Worm (Caenorhabditis elegans): ENCODE measurements around the gene F32H5.1.

Gene F32H5.1

ce11 chrV:13313045-13313623, 44.7 kb downstream of the F32H5.1 start, which contains the start of gene C50B6.3:
C50B6.3 (plus strand) TSS chrV:13313573.
- TF ChIP-seq nhr-27 (tag; optimal IDR thresholded peaks at IDR 0.05) (no peak), snpc-3.4 (tag; optimal IDR thresholded peaks at IDR 0.05) (peak; percentile 42), mel-28 (tag; optimal IDR thresholded peaks at IDR 0.05; ENCODE audit: borderline replicate concordance) (no peak), athp-1 (tag; optimal IDR thresholded peaks at IDR 0.05) (peak; percentile 30), dox-1 (GFP tag; IDR thresholded peaks at IDR 0.05) (peak; percentile 60; the same call in 1 of the 2 replicates), ceh-27 (GFP tag; optimal IDR thresholded peaks at IDR 0.05) (peak; percentile 82), bed-1 (GFP tag; IDR thresholded peaks at IDR 0.05) (no peak), ZK185.1 (tag; optimal IDR thresholded peaks at IDR 0.05; ENCODE audit: poor library complexity, severe bottlenecking) (peak; percentile 96), madf-10 (tag; optimal IDR thresholded peaks at IDR 0.05) (peak; percentile 34), ceh-91 (GFP tag; IDR thresholded peaks at IDR 0.05) (peak; percentile 47; the same call in 1 of the 2 replicates), attf-5 (GFP tag; optimal IDR thresholded peaks at IDR 0.05) (peak; percentile 41), akir-1 (GFP tag; optimal IDR thresholded peaks at IDR 0.05) (peak; percentile 63), lsy-27 (tag; optimal IDR thresholded peaks at IDR 0.05; ENCODE audit: borderline replicate concordance, insufficient read depth) (no peak), lin-40 (tag; optimal IDR thresholded peaks at IDR 0.05) (peak; percentile 65), unc-130 (GFP tag; optimal IDR thresholded peaks at IDR 0.05) (peak; percentile 70), nfyb-1 (GFP tag; IDR thresholded peaks at IDR 0.05) (no peak), D2030.7 (GFP tag; IDR thresholded peaks at IDR 0.05) (peak; percentile 48; the same call in 1 of the 2 replicates), K12H6.12 (tag; optimal IDR thresholded peaks at IDR 0.05) (peak; percentile 44), F33H1.4 (GFP tag; IDR thresholded peaks at IDR 0.05) (peak; percentile 64), Y95B8A.8 (GFP tag; IDR thresholded peaks at IDR 0.05) (no peak), lsl-1 (GFP tag; optimal IDR thresholded peaks at IDR 0.05) (peak; percentile 70), lin-54 (GFP tag; optimal IDR thresholded peaks at IDR 0.05) (peak; percentile 71), madf-3 (GFP tag; IDR thresholded peaks at IDR 0.05) (0 out of 2 replicates have a peak, but pooled peaks have one; percentile 33), madf-8 (GFP tag; conservative IDR thresholded peaks at IDR 0.05) (peak; percentile 27; the same call in 1 of the 2 replicates), ztf-28 (GFP tag; IDR thresholded peaks at IDR 0.05) (0 out of 2 replicates have a peak, but pooled peaks have one; percentile 35), ccch-3 (GFP tag; optimal IDR thresholded peaks at IDR 0.05) (peak; percentile 46), rec-8 (tag; optimal IDR thresholded peaks at IDR 0.05) (peak in 1 of 2 experiments; percentile 14), attf-3 (GFP tag; conservative IDR thresholded peaks at IDR 0.05) (peak; percentile 99), mcd-1 (GFP tag; IDR thresholded peaks at IDR 0.05) (peak; percentile 59; the same call in 1 of the 2 replicates), F57A8.1 (GFP tag; optimal IDR thresholded peaks at IDR 0.05) (no peak), snpc-4 (GFP tag; optimal IDR thresholded peaks at IDR 0.05) (no peak), snpc-4 (tag; optimal IDR thresholded peaks at IDR 0.05) (peak in 2 of 4 experiments; percentile 31 to 45), madf-6 (GFP tag; IDR thresholded peaks at IDR 0.05) (peak; percentile 82), F37B4.10 (GFP tag; IDR thresholded peaks at IDR 0.05) (no peak), dpl-1 (GFP tag; optimal IDR thresholded peaks at IDR 0.05) (peak; percentile 40), bed-2 (GFP tag; IDR thresholded peaks at IDR 0.05) (0 out of 2 replicates have a peak, but pooled peaks have one; percentile 23), hmg-1.2 (GFP tag; IDR thresholded peaks at IDR 0.05) (0 out of 2 replicates have a peak, but pooled peaks have one; percentile 35), hsf-1 (GFP tag; IDR thresholded peaks at IDR 0.05) (no peak), mxl-1 (tag; optimal IDR thresholded peaks at IDR 0.05) (no peak), lin-35 (GFP tag; optimal IDR thresholded peaks at IDR 0.05) (peak in 1 of 3 experiments; percentile 72), zfh-2 (GFP tag; conservative IDR thresholded peaks at IDR 0.05) (no peak), efl-1 (GFP tag; optimal IDR thresholded peaks at IDR 0.05) (peak; percentile 11)
